Fruit fly (Drosophila melanogaster): ENCODE data around the gene CG15601.
A peak's percentile ranks its signal among the peaks of the same experiment; 100 is the strongest.

Gene CG15601

dm6 chrX:15740288-15740726, 29.9 kb downstream of the CG15601 start (continued):
- no peak for TF ChIP-seq Dref (GFP tag; IDR thresholded peaks at IDR 0.05)
- TF ChIP-seq lola (GFP tag; optimal IDR thresholded peaks at IDR 0.05) = peak in 1 of 3 experiments; percentile 25
- TF ChIP-seq phol (tag; optimal IDR thresholded peaks at IDR 0.05) = peak; percentile 52
- TF ChIP-seq lov (optimal IDR thresholded peaks at IDR 0.05) = no peak
- TF ChIP-seq lov (GFP tag; IDR thresholded peaks at IDR 0.05) = no peak
- peak; percentile 34; the same call in 1 of the 2 replicates for TF ChIP-seq ap (GFP tag; IDR thresholded peaks at IDR 0.05)
- TF ChIP-seq sqz (GFP tag; optimal IDR thresholded peaks at IDR 0.05) = no peak
- TF ChIP-seq chm (GFP tag; IDR thresholded peaks at IDR 0.05) = peak; percentile 62; the same call in 1 of the 2 replicates
- no peak for TF ChIP-seq Atf3 (GFP tag; optimal IDR thresholded peaks at IDR 0.05)
- 0 out of 3 replicates have a peak, but pooled peaks have one; percentile 31 for TF ChIP-seq so (GFP tag; IDR thresholded peaks at IDR 0.05)
- TF ChIP-seq Sry-β (GFP tag; optimal IDR thresholded peaks at IDR 0.05) = no peak
- TF ChIP-seq CG8290 (GFP tag; optimal IDR thresholded peaks at IDR 0.05) = no peak
- peak in 1 of 2 experiments; percentile 82 for TF ChIP-seq CG8290 (tag; optimal IDR thresholded peaks at IDR 0.05)
- no peak for TF ChIP-seq CG17186 (GFP tag; optimal IDR thresholded peaks at IDR 0.05)
- TF ChIP-seq fd64A (GFP tag; optimal IDR thresholded peaks at IDR 0.05) = no peak
- peak; percentile 57; the same call in 1 of the 2 replicates for TF ChIP-seq CG7372 (GFP tag; IDR thresholded peaks at IDR 0.05)
- TF ChIP-seq Ets65A (GFP tag) = peak; percentile 60
- TF ChIP-seq CG6765 (GFP tag; optimal IDR thresholded peaks at IDR 0.05) = peak; percentile 68
- peak; percentile 84 for TF ChIP-seq vvl (GFP tag; IDR thresholded peaks at IDR 0.05)
- peak; percentile 28 for TF ChIP-seq CG33213 (GFP tag; optimal IDR thresholded peaks at IDR 0.05)
- TF ChIP-seq gcm2 (GFP tag; optimal IDR thresholded peaks at IDR 0.05) = peak; percentile 45
- TF ChIP-seq gsb (GFP tag; IDR thresholded peaks at IDR 0.05) = peak; percentile 70
- TF ChIP-seq dpn (GFP tag; optimal IDR thresholded peaks at IDR 0.05) = peak; percentile 54 to 65
- 0 out of 3 replicates have a peak, but pooled peaks have one; percentile 13 for TF ChIP-seq CG3726 (GFP tag; IDR thresholded peaks at IDR 0.05)
- peak; percentile 77 for TF ChIP-seq PHDP (tag; optimal IDR thresholded peaks at IDR 0.05)
- peak; percentile 30 for TF ChIP-seq CG1529 (GFP tag; optimal IDR thresholded peaks at IDR 0.05)
- no peak; the same call in 1 of the 2 replicates for TF ChIP-seq bowl (GFP tag; IDR thresholded peaks at IDR 0.05)
- TF ChIP-seq stc (GFP tag; IDR thresholded peaks at IDR 0.05) = peak; percentile 78
- TF ChIP-seq rib (GFP tag; IDR thresholded peaks at IDR 0.05) = peak; percentile 81
- TF ChIP-seq pros (GFP tag; optimal IDR thresholded peaks at IDR 0.05) = no peak
- TF ChIP-seq ato (GFP tag; IDR thresholded peaks at IDR 0.05; ENCODE audit: partially characterized antibody) = no peak
- peak; percentile 29 for TF ChIP-seq cato (GFP tag; optimal IDR thresholded peaks at IDR 0.05; ENCODE audit: borderline replicate concordance)
- peak; percentile 44 for TF ChIP-seq chn (GFP tag; optimal IDR thresholded peaks at IDR 0.05)
- peak; percentile 68; the same call in 2 of the 3 replicates for TF ChIP-seq CG11695 (GFP tag; IDR thresholded peaks at IDR 0.05)
- TF ChIP-seq CG13424 (tag; optimal IDR thresholded peaks at IDR 0.05) = peak; percentile 77
- no peak for TF ChIP-seq slp2 (GFP tag; optimal IDR thresholded peaks at IDR 0.05)
- TF ChIP-seq pho (GFP tag; optimal IDR thresholded peaks at IDR 0.05) = peak; percentile 69
- no peak for TF ChIP-seq Spps (tag; optimal IDR thresholded peaks at IDR 0.05)
- no peak for TF ChIP-seq CG3163 (GFP tag; optimal IDR thresholded peaks at IDR 0.05)
- TF ChIP-seq CG15514 (GFP tag; optimal IDR thresholded peaks at IDR 0.05) = peak; percentile 79
- no peak for TF ChIP-seq Ravus (GFP tag; IDR thresholded peaks at IDR 0.05)
- TF ChIP-seq CG4617 (GFP tag; optimal IDR thresholded peaks at IDR 0.05; ENCODE audit: borderline replicate concordance) = no peak
- no peak for TF ChIP-seq CTCF (GFP tag; optimal IDR thresholded peaks at IDR 0.05)
- TF ChIP-seq grn (GFP tag; optimal IDR thresholded peaks at IDR 0.05) = peak; percentile 35
- TF ChIP-seq tap (tag; optimal IDR thresholded peaks at IDR 0.05) = no peak

All from whole organism, embryonic.